Worm (Caenorhabditis elegans): ENCODE measurements around the gene W02G9.3.

Gene W02G9.3

ce11 chrV:2664525-2665053, 8.2 kb upstream of the W02G9.3 start, which contains the start of gene ndx-2:
TSS of gene ndx-2 (minus strand) at chrV:2665003.
- TF ChIP-seq B0019.2 (GFP tag; conservative IDR thresholded peaks at IDR 0.05) (no peak), fkh-3 (tag; optimal IDR thresholded peaks at IDR 0.05) (no peak), ekl-4 (GFP tag; IDR thresholded peaks at IDR 0.05) (peak; percentile 59; the same call in 1 of the 2 replicates), ztf-25 (GFP tag; IDR thresholded peaks at IDR 0.05) (no peak), ceh-79 (tag; optimal IDR thresholded peaks at IDR 0.05) (no peak), Y79H2A.3 (GFP tag; conservative IDR thresholded peaks at IDR 0.05) (no peak), gei-17 (GFP tag; optimal IDR thresholded peaks at IDR 0.05) (no peak), snpc-1.3 (tag; optimal IDR thresholded peaks at IDR 0.05; ENCODE audit: insufficient read depth) (peak; percentile 50), ceh-91 (GFP tag; IDR thresholded peaks at IDR 0.05) (0 out of 2 replicates have a peak, but pooled peaks have one; percentile 13), D2030.7 (GFP tag; IDR thresholded peaks at IDR 0.05) (peak; percentile 57; the same call in 1 of the 2 replicates), dpl-1 (GFP tag; optimal IDR thresholded peaks at IDR 0.05) (no peak), snpc-1.1 (tag; optimal IDR thresholded peaks at IDR 0.05; ENCODE audit: insufficient read depth) (peak; percentile 17), F52B5.7 (tag; optimal IDR thresholded peaks at IDR 0.05) (peak; percentile 68), nfya-2 (GFP tag; IDR thresholded peaks at IDR 0.05) (no peak), pbrm-1 (GFP tag; IDR thresholded peaks at IDR 0.05) (0 out of 2 replicates have a peak, but pooled peaks have one; percentile 20), F22D6.2 (tag; optimal IDR thresholded peaks at IDR 0.05) (no peak), Y67H2A.10 (GFP tag; conservative IDR thresholded peaks at IDR 0.05) (no peak), egl-44 (GFP tag; IDR thresholded peaks at IDR 0.05) (peak; percentile 72; the same call in 1 of the 2 replicates), nhr-80 (tag; optimal IDR thresholded peaks at IDR 0.05) (peak; percentile 13), xnd-1 (tag; optimal IDR thresholded peaks at IDR 0.05) (no peak), F10E7.11 (tag; optimal IDR thresholded peaks at IDR 0.05) (peak; percentile 1), bed-1 (GFP tag; IDR thresholded peaks at IDR 0.05) (no peak), C17E4.6 (GFP tag; IDR thresholded peaks at IDR 0.05) (no peak), lsy-27 (tag; optimal IDR thresholded peaks at IDR 0.05; ENCODE audit: borderline replicate concordance, insufficient read depth) (no peak), mel-28 (tag; optimal IDR thresholded peaks at IDR 0.05; ENCODE audit: borderline replicate concordance) (no peak), ztf-3 (GFP tag; optimal IDR thresholded peaks at IDR 0.05) (no peak), Y95B8A.8 (GFP tag; IDR thresholded peaks at IDR 0.05) (0 out of 2 replicates have a peak, but pooled peaks have one; percentile 65), unc-130 (GFP tag; optimal IDR thresholded peaks at IDR 0.05) (no peak), madf-8 (GFP tag; conservative IDR thresholded peaks at IDR 0.05) (no peak), lag-1 (GFP tag; IDR thresholded peaks at IDR 0.05) (no peak), F49E8.2 (tag; optimal IDR thresholded peaks at IDR 0.05; ENCODE audit: insufficient read depth) (peak; percentile 48), K11D2.4 (GFP tag; IDR thresholded peaks at IDR 0.05) (no peak), tbx-9 (tag; optimal IDR thresholded peaks at IDR 0.05; ENCODE audit: borderline replicate concordance) (peak; percentile 50), sea-2 (GFP tag; IDR thresholded peaks at IDR 0.05) (no peak), repo-1 (tag; optimal IDR thresholded peaks at IDR 0.05) (no peak), snpc-3.4 (tag; optimal IDR thresholded peaks at IDR 0.05) (peak; percentile 43), Y53F4B.3 (GFP tag; IDR thresholded peaks at IDR 0.05) (no peak), atf-7 (tag; optimal IDR thresholded peaks at IDR 0.05) (peak; percentile 8), unc-62 (GFP tag; optimal IDR thresholded peaks at IDR 0.05) (no peak), ets-4 (GFP tag; optimal IDR thresholded peaks at IDR 0.05) (no peak), him-1 (tag; optimal IDR thresholded peaks at IDR 0.05) (peak; percentile 47), rcor-1 (GFP tag; IDR thresholded peaks at IDR 0.05) (peak; percentile 65), pha-4 (tag; optimal IDR thresholded peaks at IDR 0.05) (no peak), K12H6.12 (tag; optimal IDR thresholded peaks at IDR 0.05) (no peak), efl-1 (GFP tag; optimal IDR thresholded peaks at IDR 0.05) (peak; percentile 33), rec-8 (tag; optimal IDR thresholded peaks at IDR 0.05) (peak in 1 of 2 experiments; percentile 69), nfyb-1 (GFP tag; IDR thresholded peaks at IDR 0.05) (peak; percentile 78)
